Worm (Caenorhabditis elegans): Measurements from ENCODE around the gene F53B1.3.

F53B1.3 gene

ce11 chrX:2070418-2070996 lies 34.9 kb upstream of the F53B1.3 start, which contains the start of gene acl-4:
acl-4 (minus strand) TSS chrX:2070444.
- TF ChIP-seq somi-1 (GFP tag; optimal IDR thresholded peaks at IDR 0.05) (peak; percentile 29), cebp-1 (GFP tag; IDR thresholded peaks at IDR 0.05) (no peak), cebp-1 (tag; optimal IDR thresholded peaks at IDR 0.05) (peak; percentile 42), lin-54 (GFP tag; optimal IDR thresholded peaks at IDR 0.05) (no peak), unc-62 (GFP tag; optimal IDR thresholded peaks at IDR 0.05) (peak; percentile 32), ztf-26 (tag; optimal IDR thresholded peaks at IDR 0.05) (peak; percentile 24), nhr-80 (tag; optimal IDR thresholded peaks at IDR 0.05) (peak; percentile 75), rcor-1 (GFP tag; IDR thresholded peaks at IDR 0.05) (no peak), K11D2.4 (GFP tag; IDR thresholded peaks at IDR 0.05) (peak; percentile 19; the same call in 1 of the 2 replicates), atf-7 (tag; optimal IDR thresholded peaks at IDR 0.05) (peak; percentile 36)

- TF ChIP-seq Y56A3A.18 (GFP tag; IDR thresholded peaks at IDR 0.05) (no peak), mxl-1 (tag; optimal IDR thresholded peaks at IDR 0.05) (no peak), ztf-26 (tag; optimal IDR thresholded peaks at IDR 0.05) (peak; percentile 3), ZK185.1 (tag; optimal IDR thresholded peaks at IDR 0.05; ENCODE audit: poor library complexity, severe bottlenecking) (no peak), Y53G8AR.9 (GFP tag; conservative IDR thresholded peaks at IDR 0.05) (no peak), nhr-179 (tag; optimal IDR thresholded peaks at IDR 0.05) (no peak), egrh-3 (GFP tag; IDR thresholded peaks at IDR 0.05) (no peak), lin-35 (GFP tag; optimal IDR thresholded peaks at IDR 0.05) (peak in 1 of 3 experiments; percentile 45), K11D2.4 (GFP tag; IDR thresholded peaks at IDR 0.05) (peak; percentile 67; the same call in 1 of the 2 replicates), tbp1 (GFP tag; optimal IDR thresholded peaks at IDR 0.05) (peak; percentile 33), nfyb-1 (GFP tag; IDR thresholded peaks at IDR 0.05) (no peak), ccch-3 (GFP tag; optimal IDR thresholded peaks at IDR 0.05) (no peak), attf-5 (GFP tag; optimal IDR thresholded peaks at IDR 0.05) (peak; percentile 65), ceh-91 (GFP tag; IDR thresholded peaks at IDR 0.05) (no peak), ceh-27 (GFP tag; optimal IDR thresholded peaks at IDR 0.05) (peak; percentile 77), ama-1 (optimal IDR thresholded peaks at IDR 0.05) (no peak), ama-1 (GFP tag; optimal IDR thresholded peaks at IDR 0.05) (no peak), hlh-12 (tag; optimal IDR thresholded peaks at IDR 0.05) (no peak), F49E8.2 (tag; optimal IDR thresholded peaks at IDR 0.05; ENCODE audit: insufficient read depth) (no peak), cebp-1 (GFP tag; IDR thresholded peaks at IDR 0.05) (peak; percentile 94), cebp-1 (tag; optimal IDR thresholded peaks at IDR 0.05) (peak; percentile 99), unc-62 (GFP tag; optimal IDR thresholded peaks at IDR 0.05) (peak; percentile 29), zfh-2 (GFP tag; conservative IDR thresholded peaks at IDR 0.05) (no peak; the same call in 1 of the 2 replicates), hmg-1.2 (GFP tag; IDR thresholded peaks at IDR 0.05) (peak; percentile 34; the same call in 1 of the 2 replicates), attf-3 (GFP tag; conservative IDR thresholded peaks at IDR 0.05) (no peak), T07F8.4 (tag; optimal IDR thresholded peaks at IDR 0.05) (no peak), dpl-1 (GFP tag; optimal IDR thresholded peaks at IDR 0.05) (no peak), die-1 (tag; optimal IDR thresholded peaks at IDR 0.05) (no peak), ceh-100 (GFP tag; IDR thresholded peaks at IDR 0.05) (no peak), ceh-40 (GFP tag; IDR thresholded peaks at IDR 0.05) (no peak), somi-1 (GFP tag; optimal IDR thresholded peaks at IDR 0.05) (peak; percentile 31), tlf-1 (GFP tag; optimal IDR thresholded peaks at IDR 0.05) (no peak), Y95B8A.8 (GFP tag; IDR thresholded peaks at IDR 0.05) (no peak), lsl-1 (GFP tag; optimal IDR thresholded peaks at IDR 0.05) (no peak), egl-44 (GFP tag; IDR thresholded peaks at IDR 0.05) (no peak), B0261.1 (tag; optimal IDR thresholded peaks at IDR 0.05) (no peak), dox-1 (GFP tag; IDR thresholded peaks at IDR 0.05) (peak; percentile 63), snpc-4 (GFP tag; optimal IDR thresholded peaks at IDR 0.05) (no peak), snpc-4 (tag; optimal IDR thresholded peaks at IDR 0.05) (no peak), bed-2 (GFP tag; IDR thresholded peaks at IDR 0.05) (no peak), lag-1 (GFP tag; IDR thresholded peaks at IDR 0.05) (no peak), rec-8 (tag; optimal IDR thresholded peaks at IDR 0.05) (no peak)
These were observed 33.9 kb upstream of the F53B1.3 start for ce11 chrX:2071392-2072001.

Data from whole organism, young adult.